Fruit fly (Drosophila melanogaster): ENCODE measurements around the gene grp.

DNA sequence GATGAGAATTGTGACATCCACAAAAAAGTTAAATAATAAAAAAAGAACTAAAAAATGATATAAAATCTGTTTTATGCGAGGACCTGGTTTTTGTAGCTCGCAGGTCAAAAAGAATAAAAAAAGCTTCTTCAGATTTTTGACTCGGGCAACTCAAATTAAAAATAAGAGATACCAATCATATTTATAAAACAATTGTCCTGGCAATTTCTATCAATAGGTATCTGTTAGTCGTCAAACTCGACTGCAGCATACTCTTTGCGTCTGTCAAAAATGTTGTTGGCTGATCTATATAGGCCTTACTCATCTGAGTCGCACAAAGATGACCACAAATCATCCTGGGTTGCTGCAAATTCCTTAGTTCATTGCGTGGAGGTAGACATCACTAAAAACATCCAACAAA lies 42.7 kb downstream of the grp start:
- TF ChIP-seq CG9215 (GFP tag; IDR thresholded peaks at IDR 0.05) (no peak), tup (GFP tag; optimal IDR thresholded peaks at IDR 0.05) (no peak), tgo (GFP tag; IDR thresholded peaks at IDR 0.05) (no peak), HHEX (GFP tag; optimal IDR thresholded peaks at IDR 0.05) (no peak), slp2 (GFP tag; optimal IDR thresholded peaks at IDR 0.05) (no peak), eyg (GFP tag; optimal IDR thresholded peaks at IDR 0.05) (no peak), dati (GFP tag; IDR thresholded peaks at IDR 0.05) (no peak), en (GFP tag; optimal IDR thresholded peaks at IDR 0.05) (no peak), CG17912 (GFP tag; optimal IDR thresholded peaks at IDR 0.05) (no peak), exex (tag; optimal IDR thresholded peaks at IDR 0.05) (no peak), Bteb2 (GFP tag; optimal IDR thresholded peaks at IDR 0.05) (no peak), CG11723 (GFP tag; optimal IDR thresholded peaks at IDR 0.05) (no peak), D (optimal IDR thresholded peaks at IDR 0.05) (no peak), D (GFP tag; optimal IDR thresholded peaks at IDR 0.05) (no peak)
